Worm (Caenorhabditis elegans): ENCODE measurements around the gene Y55F3AR.2.

- no peak for TF ChIP-seq hmbx-1 (tag; optimal IDR thresholded peaks at IDR 0.05)
- TF ChIP-seq tbx-11 (GFP tag; IDR thresholded peaks at IDR 0.05) = no peak
- no peak for TF ChIP-seq pes-1 (GFP tag; IDR thresholded peaks at IDR 0.05)
- TF ChIP-seq tbx-37 (GFP tag; conservative IDR thresholded peaks at IDR 0.05) = no peak
- TF ChIP-seq ama-1 (optimal IDR thresholded peaks at IDR 0.05) = no peak
- TF ChIP-seq aly-1 (tag; optimal IDR thresholded peaks at IDR 0.05) = no peak
Measured at ce11 chrIV:1118566-1118965, 24.2 kb downstream of the Y55F3AR.2 start, which contains the start of gene srx-13.

All from whole organism, early embryonic.